Worm (Caenorhabditis elegans) whole organism, mixed stage, embryonic: ENCODE results near the gene F35D11.4.

Experiments
- M03D4.4 ChIP-seq: sonication (generic microtip); optimal IDR thresholded peaks from 2 replicates; lab custom pipeline; 2017; ENCODE audit warnings: mild to moderate bottlenecking, missing genetic modification characterization, missing compliant biosample characterization
- bed-3 ChIP-seq: fragments of 200-800 bp; sonication (Bioruptor generic); optimal IDR thresholded peaks from 3 replicates; lab custom pipeline; 2018; ENCODE audit warnings: mild to moderate bottlenecking, missing genetic modification characterization, moderate library complexity, missing compliant biosample characterization
- blmp-1 ChIP-seq: fragments of 150-350 bp; optimal IDR thresholded peaks from 2 replicates; lab custom pipeline; 2014; ENCODE audit warnings: missing biosample characterization, missing genetic modification characterization
- ceh-39 ChIP-seq: fragments of 150-350 bp; optimal IDR thresholded peaks from 2 replicates; lab custom pipeline; 2014; ENCODE audit warnings: missing biosample characterization, missing genetic modification characterization
- ceh-43 ChIP-seq: fragments of 200-800 bp; sonication (Bioruptor generic); optimal IDR thresholded peaks from 2 replicates; lab custom pipeline; 2018; ENCODE audit warnings: mild to moderate bottlenecking, missing genetic modification characterization, moderate library complexity, missing compliant biosample characterization
- ceh-83 ChIP-seq: fragments of 200-800 bp; sonication (Bioruptor generic); optimal IDR thresholded peaks from 2 replicates; lab custom pipeline; 2018; ENCODE audit warnings: mild to moderate bottlenecking, missing genetic modification characterization, missing compliant biosample characterization
- ces-1 ChIP-seq: fragments of 150-350 bp; optimal IDR thresholded peaks from 2 replicates; lab custom pipeline; 2014; ENCODE audit warnings: missing biosample characterization, missing genetic modification reagents, missing genetic modification characterization
- cnd-1 ChIP-seq: fragments of 200-800 bp; sonication (Bioruptor generic); optimal IDR thresholded peaks from 2 replicates; lab custom pipeline; 2018; ENCODE audit warnings: mild to moderate bottlenecking, missing genetic modification characterization, missing compliant biosample characterization
- drap-1 ChIP-seq: fragments of 200-800 bp; sonication (Bioruptor generic); optimal IDR thresholded peaks from 3 replicates; lab custom pipeline; 2018; ENCODE audit warnings: mild to moderate bottlenecking, missing genetic modification characterization, missing compliant biosample characterization
- elt-1 ChIP-seq: sonication (generic microtip); optimal IDR thresholded peaks from 2 replicates; lab custom pipeline; 2017; ENCODE audit warnings: missing genetic modification characterization, mild to moderate bottlenecking, missing compliant biosample characterization, antibody characterized with exemption, moderate library complexity, borderline replicate concordance; ENCODE audit not compliant: insufficient read depth
- flh-1 ChIP-seq: fragments of 200-800 bp; sonication (Bioruptor generic); optimal IDR thresholded peaks from 2 replicates; lab custom pipeline; 2018; ENCODE audit warnings: mild to moderate bottlenecking, missing genetic modification characterization, moderate library complexity, missing compliant biosample characterization
- ham-2 ChIP-seq: fragments of 200-800 bp; sonication (Bioruptor generic); optimal IDR thresholded peaks from 2 replicates; lab custom pipeline; 2018; ENCODE audit warnings: mild to moderate bottlenecking, missing genetic modification characterization, missing compliant biosample characterization
- hlh-1 ChIP-seq: fragments of 150-350 bp; optimal IDR thresholded peaks from 2 replicates; lab custom pipeline; 2014; ENCODE audit warnings: missing biosample characterization, missing genetic modification reagents, missing genetic modification characterization
- lin-13 ChIP-seq: fragments of 150-350 bp; optimal IDR thresholded peaks from 2 replicates; lab custom pipeline; 2014; ENCODE audit warnings: missing biosample characterization, missing genetic modification characterization
- lin-32 ChIP-seq: fragments of 200-800 bp; sonication (Bioruptor generic); optimal IDR thresholded peaks from 2 replicates; lab custom pipeline; 2018; ENCODE audit warnings: mild to moderate bottlenecking, missing genetic modification characterization, missing compliant biosample characterization
- mep-1 ChIP-seq: fragments of 150-350 bp; optimal IDR thresholded peaks from 2 replicates; lab custom pipeline; 2017; ENCODE audit warnings: missing biosample characterization, missing genetic modification reagents, missing genetic modification characterization, inconsistent platforms
- nhr-2 ChIP-seq: fragments of 150-350 bp; optimal IDR thresholded peaks from 2 replicates; lab custom pipeline; 2014; ENCODE audit warnings: missing biosample characterization, missing genetic modification characterization
- nhr-237 ChIP-seq: fragments of 150-350 bp; optimal IDR thresholded peaks from 2 replicates; lab custom pipeline; 2014; ENCODE audit warnings: missing biosample characterization, missing genetic modification characterization
- nhr-28 ChIP-seq: fragments of 150-350 bp; optimal IDR thresholded peaks from 2 replicates; lab custom pipeline; 2014; ENCODE audit warnings: missing biosample characterization, missing genetic modification characterization
- nhr-76 ChIP-seq: sonication (generic microtip); optimal IDR thresholded peaks from 2 replicates; lab custom pipeline; 2017; ENCODE audit warnings: missing biosample characterization, missing genetic modification characterization
- sem-2 ChIP-seq: fragments of 200-800 bp; sonication (Bioruptor generic); optimal IDR thresholded peaks from 2 replicates; lab custom pipeline; 2018; ENCODE audit warnings: mild to moderate bottlenecking, missing genetic modification characterization, missing compliant biosample characterization
- snpc-4 ChIP-seq: fragments of 150-350 bp; optimal IDR thresholded peaks from 2 replicates; lab custom pipeline; 2014; ENCODE audit warnings: missing biosample characterization, missing genetic modification characterization
- tbx-8 ChIP-seq: fragments of 200-800 bp; sonication (Bioruptor generic); optimal IDR thresholded peaks from 2 replicates; lab custom pipeline; 2018; ENCODE audit warnings: mild to moderate bottlenecking, missing genetic modification characterization, moderate library complexity, missing compliant biosample characterization
- unc-120 ChIP-seq: sonication (generic microtip); optimal IDR thresholded peaks from 2 replicates; lab custom pipeline; 2017; ENCODE audit warnings: missing genetic modification characterization, missing compliant biosample characterization; ENCODE audit not compliant: poor library complexity, severe bottlenecking
- unc-39 ChIP-seq: fragments of 150-350 bp; optimal IDR thresholded peaks from 2 replicates; lab custom pipeline; 2014; ENCODE audit warnings: missing biosample characterization, missing genetic modification characterization
- unc-62 ChIP-seq: fragments of 150-350 bp; optimal IDR thresholded peaks from 2 replicates; lab custom pipeline; 2014; ENCODE audit warnings: missing biosample characterization, missing genetic modification reagents, missing genetic modification characterization
- zip-8 ChIP-seq: fragments of 150-350 bp; optimal IDR thresholded peaks from 2 replicates; lab custom pipeline; 2014; ENCODE audit warnings: missing biosample characterization, missing genetic modification characterization
- ztf-11 ChIP-seq: fragments of 150-350 bp; optimal IDR thresholded peaks from 2 replicates; lab custom pipeline; 2014; ENCODE audit warnings: missing biosample characterization, missing genetic modification characterization

The F35D11.4 gene

DNA sequence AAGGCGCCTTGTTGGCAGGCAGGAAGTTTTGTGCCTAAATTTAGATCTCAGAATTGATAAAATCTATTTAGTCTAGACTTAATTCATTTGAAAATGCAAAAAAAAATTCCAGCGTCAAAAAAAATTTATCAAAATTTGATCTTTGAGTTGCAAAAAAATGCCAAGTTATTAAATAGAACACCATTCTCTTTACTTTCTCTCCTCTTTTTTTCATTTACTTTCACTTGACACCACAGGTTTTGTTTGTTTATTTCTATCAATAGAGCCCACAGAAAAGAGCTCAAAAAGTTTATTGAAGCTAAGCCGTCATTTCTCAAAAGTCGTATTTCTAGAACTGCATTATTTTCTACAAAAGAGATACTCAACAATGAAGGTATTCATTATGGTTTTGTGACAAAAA, 9.5 kb downstream of the F35D11.4 start, which contains the start of gene pqn-35:
pqn-35 (plus strand) TSS at position 301 of the 400 bp plus-strand sequence.
- TF ChIP-seq ham-2 (GFP tag; lab: Kevin White, UChicago), result no peak

- TF ChIP-seq lin-32 (no peak), unc-120 (tag; lab: Kevin White, UChicago) (no peak), drap-1 (GFP tag; lab: Kevin White, UChicago) (no peak), ceh-43 (GFP tag; lab: Kevin White, UChicago) (no peak), elt-1 (tag; lab: Kevin White, UChicago) (no peak), tbx-8 (GFP tag; lab: Kevin White, UChicago) (no peak), cnd-1 (tag; lab: Kevin White, UChicago) (no peak), nhr-237 (tag; lab: Kevin White, UChicago) (no peak)
These were observed 13.2 kb downstream of the F35D11.4 start, which contains the start of gene clec-136 for ce11 chrII:4616443-4616842. TSS of gene clec-136 (minus strand) at chrII:4616543.

DNA sequence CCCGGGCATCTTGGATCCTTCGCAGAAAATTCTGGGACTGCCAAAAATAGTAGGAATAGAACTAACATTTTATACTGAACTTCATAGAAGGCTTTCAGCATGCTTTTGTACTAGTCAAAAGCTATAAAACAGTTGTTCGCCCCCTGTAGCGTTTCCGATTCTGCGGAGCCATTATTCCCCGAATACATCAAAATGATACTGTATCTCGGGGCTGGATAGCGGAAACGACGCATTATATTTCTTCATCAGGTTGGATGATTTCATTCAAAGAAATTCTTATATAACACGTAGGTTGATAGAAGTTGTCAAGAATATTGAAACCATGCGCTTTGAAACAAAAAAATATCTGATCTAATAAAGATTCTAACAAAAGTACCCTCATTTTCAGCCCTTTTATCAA, 14.8 kb downstream of the F35D11.4 start, which contains the start of gene clec-137:
clec-137 (minus strand) TSS at position 101 of the 400 bp plus-strand sequence.
- TF ChIP-seq zip-8 (tag; lab: Kevin White, UChicago) (no peak), ztf-11 (tag; lab: Kevin White, UChicago) (no peak), ces-1 (GFP tag; lab: Kevin White, UChicago) (no peak), nhr-28 (tag; lab: Kevin White, UChicago) (no peak), flh-1 (GFP tag; lab: Kevin White, UChicago) (no peak), elt-1 (tag; lab: Kevin White, UChicago) (no peak), drap-1 (GFP tag; lab: Kevin White, UChicago) (no peak), snpc-4 (tag; lab: Kevin White, UChicago) (no peak), nhr-2 (tag; lab: Kevin White, UChicago) (no peak), sem-2 (no peak), nhr-237 (tag; lab: Kevin White, UChicago) (no peak), mep-1 (tag; lab: Kevin White, UChicago) (no peak), blmp-1 (no peak)

DNA sequence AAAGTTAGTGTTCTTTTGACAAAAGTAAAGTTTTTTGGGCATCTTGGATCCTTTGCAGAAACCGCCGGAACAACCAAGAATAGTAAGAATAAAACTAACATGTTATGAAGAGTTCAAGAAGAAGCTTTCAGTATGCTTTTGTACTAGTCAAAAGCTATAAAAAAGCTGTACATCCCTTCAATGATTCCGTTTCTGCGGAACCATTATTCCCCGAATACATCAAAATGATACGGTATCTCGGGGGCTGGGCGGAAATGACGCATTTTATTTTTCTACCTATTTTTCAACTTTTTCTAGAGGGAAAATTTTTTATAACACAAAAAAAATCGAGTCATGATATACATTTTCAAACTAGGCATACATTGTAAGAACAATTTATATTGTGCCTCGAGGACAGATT, 16.5 kb downstream of the F35D11.4 start, which contains the start of gene clec-138:
clec-138 (minus strand) TSS at position 101 of the 400 bp plus-strand sequence.
- TF ChIP-seq ces-1 (GFP tag; lab: Kevin White, UChicago) (no peak), mep-1 (tag; lab: Kevin White, UChicago) (no peak), bed-3 (no peak), unc-62 (no peak), flh-1 (GFP tag; lab: Kevin White, UChicago) (no peak), blmp-1 (no peak), ceh-39 (tag; lab: Kevin White, UChicago) (no peak), ceh-83 (no peak), drap-1 (GFP tag; lab: Kevin White, UChicago) (no peak), ham-2 (GFP tag; lab: Kevin White, UChicago) (no peak), hlh-1 (tag; lab: Kevin White, UChicago) (no peak), nhr-76 (tag; lab: Kevin White, UChicago) (no peak)
- TF ChIP-seq, all 35 proteins: peak for 0

DNA sequence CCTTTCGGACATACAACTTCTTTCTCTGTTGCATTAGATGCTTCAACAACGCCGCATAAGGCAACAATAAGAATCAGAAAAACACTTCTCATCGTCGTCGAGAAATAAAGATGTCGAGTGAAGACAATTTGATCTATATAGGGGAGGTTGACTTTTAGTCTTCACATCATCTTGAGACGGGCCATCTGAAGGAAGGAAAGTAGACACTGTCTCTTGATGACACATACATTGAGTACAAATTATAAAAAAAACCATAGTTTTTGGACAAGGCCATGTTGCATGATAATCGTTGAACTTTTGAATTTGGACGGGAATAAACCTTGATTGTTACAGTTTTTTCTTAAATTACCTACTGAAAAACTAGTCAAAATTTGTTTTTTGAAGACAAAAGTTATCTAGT, 18.4 kb downstream of the F35D11.4 start, which contains the start of gene clec-139:
clec-139 (minus strand) TSS at position 101 of the 400 bp plus-strand sequence.
- TF ChIP-seq ceh-39 (tag; lab: Kevin White, UChicago) (no peak), tbx-8 (GFP tag; lab: Kevin White, UChicago) (no peak), mep-1 (tag; lab: Kevin White, UChicago) (no peak), zip-8 (tag; lab: Kevin White, UChicago) (no peak), M03D4.4 (no peak), sem-2 (no peak), lin-13 (tag; lab: Kevin White, UChicago) (no peak), cnd-1 (tag; lab: Kevin White, UChicago) (no peak), flh-1 (GFP tag; lab: Kevin White, UChicago) (no peak), unc-120 (tag; lab: Kevin White, UChicago) (no peak), nhr-76 (tag; lab: Kevin White, UChicago) (no peak), unc-62 (no peak), bed-3 (no peak), drap-1 (GFP tag; lab: Kevin White, UChicago) (no peak), unc-39 (tag; lab: Kevin White, UChicago) (no peak), ham-2 (GFP tag; lab: Kevin White, UChicago) (no peak), nhr-237 (tag; lab: Kevin White, UChicago) (no peak)
